Worm (Caenorhabditis elegans): Measurements from ENCODE around the gene R03E9.2.

- TF ChIP-seq him-1 (tag; optimal IDR thresholded peaks at IDR 0.05) (no peak), dao-5 (tag; optimal IDR thresholded peaks at IDR 0.05) (no peak)
Measured at ce11 chrX:6735494-6735893, 2.4 kb upstream of the R03E9.2 start.

Measured in whole organism, L4/young adult.